Worm (Caenorhabditis elegans) whole organism, L2 larva: ENCODE data around the gene ceh-7.

Experiments used
- C34F6.9 ChIP-seq: fragments of 150-350 bp; optimal IDR thresholded peaks from 2 replicates; lab custom pipeline; 2014; ENCODE audit warnings: missing biosample characterization, missing genetic modification characterization
- F13H6.1 ChIP-seq: sonication (generic microtip); optimal IDR thresholded peaks from 2 replicates; lab custom pipeline; 2016; ENCODE audit warnings: missing genetic modification characterization, missing compliant biosample characterization
- R02D3.7 ChIP-seq: fragments of 150-350 bp; optimal IDR thresholded peaks from 2 replicates; lab custom pipeline; 2014; ENCODE audit warnings: missing biosample characterization, missing genetic modification characterization
- Y55F3AM.14 ChIP-seq: fragments of 200-800 bp; sonication (Bioruptor generic); optimal IDR thresholded peaks from 2 replicates; lab custom pipeline; 2018; ENCODE audit warnings: mild to moderate bottlenecking, missing genetic modification characterization, missing compliant biosample characterization
- ZK546.5 ChIP-seq: sonication (generic microtip); optimal IDR thresholded peaks from 2 replicates; lab custom pipeline; 2017; ENCODE audit warnings: missing biosample characterization, missing genetic modification characterization
- aly-2 ChIP-seq: fragments of 150-350 bp; optimal IDR thresholded peaks from 2 replicates; lab custom pipeline; 2014; ENCODE audit warnings: missing biosample characterization, missing genetic modification characterization
- blmp-1 ChIP-seq: sonication (generic microtip); optimal IDR thresholded peaks from 2 replicates; lab custom pipeline; 2017; ENCODE audit warnings: missing genetic modification characterization, mild to moderate bottlenecking, missing compliant biosample characterization, antibody characterized with exemption, moderate library complexity; ENCODE audit not compliant: insufficient read depth
- ceh-16 ChIP-seq: fragments of 150-350 bp; optimal IDR thresholded peaks from 2 replicates; lab custom pipeline; 2014; ENCODE audit warnings: missing biosample characterization, missing genetic modification characterization
- ceh-82 ChIP-seq: fragments of 150-350 bp; optimal IDR thresholded peaks from 2 replicates; lab custom pipeline; 2014; ENCODE audit warnings: missing biosample characterization, missing genetic modification characterization
- dmd-4 ChIP-seq: sonication (generic microtip); optimal IDR thresholded peaks from 2 replicates; lab custom pipeline; 2017; ENCODE audit warnings: missing biosample characterization, missing genetic modification characterization
- egl-27 ChIP-seq: sonication (generic microtip); optimal IDR thresholded peaks from 3 replicates; lab custom pipeline; 2017; ENCODE audit warnings: missing biosample characterization, missing genetic modification reagents, missing genetic modification characterization
- elt-1 ChIP-seq: fragments of 150-350 bp; optimal IDR thresholded peaks from 2 replicates; lab custom pipeline; 2014; ENCODE audit warnings: missing biosample characterization, missing genetic modification characterization
- elt-3 ChIP-seq: sonication (generic microtip); optimal IDR thresholded peaks from 2 replicates; lab custom pipeline; 2017; ENCODE audit warnings: missing biosample characterization, missing genetic modification characterization
- fos-1 ChIP-seq: fragments of 150-350 bp; optimal IDR thresholded peaks from 2 replicates; lab custom pipeline; 2014; ENCODE audit warnings: missing biosample characterization, missing genetic modification characterization
- gmeb-1 ChIP-seq: fragments of 150-350 bp; optimal IDR thresholded peaks from 2 replicates; lab custom pipeline; 2014; ENCODE audit warnings: missing biosample characterization, missing genetic modification characterization
- lin-11 ChIP-seq: fragments of 150-350 bp; sonication (generic microtip); optimal IDR thresholded peaks from 2 replicates; lab custom pipeline; 2014; ENCODE audit warnings: missing biosample characterization, missing genetic modification characterization, inconsistent platforms, mixed read lengths
- lin-13 ChIP-seq: fragments of 150-350 bp; optimal IDR thresholded peaks from 2 replicates; lab custom pipeline; 2014; ENCODE audit warnings: missing biosample characterization, missing genetic modification reagents, missing genetic modification characterization
- lsy-2 ChIP-seq, 2 experiments: fragments of 150-350 bp in 1 of 2; sonication (generic microtip) in 1 of 2; optimal IDR thresholded peaks; 2 replicates each; lab custom pipeline; 2014 to 2017; ENCODE audit warnings: missing biosample characterization in 2 of 2, missing genetic modification characterization in 2 of 2
- mab-5 ChIP-seq: fragments of 150-350 bp; optimal IDR thresholded peaks from 2 replicates; lab custom pipeline; 2014; ENCODE audit warnings: missing biosample characterization, missing genetic modification characterization
- mdl-1 ChIP-seq, 2 experiments: fragments of 150-350 bp in 1 of 2; sonication (generic microtip) in 1 of 2; optimal IDR thresholded peaks; 2 replicates each; lab custom pipeline; 2017; ENCODE audit warnings: missing biosample characterization in 2 of 2, missing genetic modification characterization in 2 of 2
- nhr-10 ChIP-seq: sonication (generic microtip); optimal IDR thresholded peaks from 2 replicates; lab custom pipeline; 2017; ENCODE audit warnings: missing biosample characterization, missing genetic modification characterization
- nhr-11 ChIP-seq: fragments of 150-350 bp; optimal IDR thresholded peaks from 2 replicates; lab custom pipeline; 2014; ENCODE audit warnings: missing biosample characterization, missing genetic modification characterization
- nhr-12 ChIP-seq: fragments of 150-350 bp; optimal IDR thresholded peaks from 2 replicates; lab custom pipeline; 2014; ENCODE audit warnings: missing biosample characterization, missing genetic modification characterization
- nhr-129 ChIP-seq: fragments of 150-350 bp; optimal IDR thresholded peaks from 2 replicates; lab custom pipeline; 2014; ENCODE audit warnings: missing biosample characterization, missing genetic modification characterization
- nhr-21 ChIP-seq: fragments of 150-350 bp; optimal IDR thresholded peaks from 2 replicates; lab custom pipeline; 2014; ENCODE audit warnings: missing biosample characterization, missing genetic modification characterization
- nhr-23 ChIP-seq: fragments of 150-350 bp; optimal IDR thresholded peaks from 2 replicates; lab custom pipeline; 2014; ENCODE audit warnings: missing biosample characterization, missing genetic modification reagents, missing genetic modification characterization
- nhr-237 ChIP-seq: fragments of 150-350 bp; optimal IDR thresholded peaks from 2 replicates; lab custom pipeline; 2014; ENCODE audit warnings: missing biosample characterization, missing genetic modification characterization
- nhr-25 ChIP-seq: fragments of 150-350 bp; sonication (generic microtip); optimal IDR thresholded peaks from 3 replicates; lab custom pipeline; 2014; ENCODE audit warnings: missing biosample characterization, missing genetic modification characterization
- nhr-6 ChIP-seq: fragments of 150-350 bp; optimal IDR thresholded peaks from 2 replicates; lab custom pipeline; 2014; ENCODE audit warnings: missing biosample characterization, missing genetic modification characterization
- peb-1 ChIP-seq: fragments of 150-350 bp; optimal IDR thresholded peaks from 2 replicates; lab custom pipeline; 2014; ENCODE audit warnings: missing biosample characterization, missing genetic modification characterization
- sem-4 ChIP-seq: fragments of 150-350 bp; optimal IDR thresholded peaks from 2 replicates; lab custom pipeline; 2014; ENCODE audit warnings: missing biosample characterization, missing genetic modification reagents, missing genetic modification characterization
- sma-9 ChIP-seq, 2 experiments: fragments of 150-350 bp in 1 of 2; sonication (generic microtip) in 1 of 2; optimal IDR thresholded peaks; 2 replicates each; lab custom pipeline; 2014 to 2016; ENCODE audit warnings: missing genetic modification characterization in 2 of 2, mild to moderate bottlenecking in 1 of 2, missing biosample characterization in 1 of 2, missing compliant biosample characterization in 1 of 2, missing genetic modification reagents in 1 of 2, moderate library complexity in 1 of 2
- snpc-4 ChIP-seq: fragments of 150-350 bp; optimal IDR thresholded peaks from 2 replicates; lab custom pipeline; 2014; ENCODE audit warnings: missing biosample characterization, missing genetic modification characterization
- unc-39 ChIP-seq: fragments of 150-350 bp; optimal IDR thresholded peaks from 2 replicates; lab custom pipeline; 2014; ENCODE audit warnings: missing biosample characterization, missing genetic modification characterization
- unc-55 ChIP-seq: fragments of 150-350 bp; sonication (generic microtip); optimal IDR thresholded peaks from 3 replicates; lab custom pipeline; 2014; ENCODE audit warnings: missing biosample characterization, missing genetic modification reagents, missing genetic modification characterization
- unc-62 ChIP-seq: fragments of 150-350 bp; optimal IDR thresholded peaks from 2 replicates; lab custom pipeline; 2014; ENCODE audit warnings: missing biosample characterization, missing genetic modification reagents, missing genetic modification characterization
- ztf-1 ChIP-seq: fragments of 200-800 bp; sonication (Bioruptor generic); conservative IDR thresholded peaks from 2 replicates; pipeline ENCODE4 v1.3.6; 2022; ENCODE audit warnings: missing genetic modification characterization, missing compliant biosample characterization
- ztf-4 ChIP-seq: fragments of 150-350 bp; optimal IDR thresholded peaks from 2 replicates; lab custom pipeline; 2014; ENCODE audit warnings: missing biosample characterization, missing genetic modification characterization

Gene ceh-7

DNA sequence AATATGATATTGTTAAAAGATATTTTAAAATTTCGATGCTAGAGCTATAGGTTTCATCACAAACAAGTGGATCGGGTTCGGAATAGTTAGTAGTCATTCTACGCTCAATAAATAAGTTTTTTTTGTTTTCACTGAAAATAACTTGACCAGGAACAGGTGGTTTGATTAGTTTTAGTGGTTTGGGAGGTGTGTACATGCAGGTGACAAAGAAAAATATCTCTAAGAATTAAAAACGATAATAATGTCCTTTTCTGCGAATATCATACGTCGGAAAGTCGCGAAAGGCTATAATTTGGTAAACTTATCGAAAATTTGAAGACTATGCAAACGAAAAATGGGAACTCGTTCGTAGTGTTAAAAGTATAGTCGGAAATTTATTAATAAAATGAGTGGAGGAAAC is 6.7 kb upstream of the ceh-7 start, which contains the start of gene srg-15:
TSS of gene srg-15 (minus strand) at position 101 of the 400 bp plus-strand sequence.
- TF ChIP-seq ztf-1 (GFP tag; lab: Robert Waterston, UW) (no peak), unc-62 (no peak), mab-5 (tag; lab: Kevin White, UChicago) (no peak), egl-27 (no peak), lin-13 (no peak), snpc-4 (tag; lab: Kevin White, UChicago) (no peak), elt-3 (no peak), nhr-6 (no peak), lin-11 (tag; lab: Kevin White, UChicago) (no peak), ceh-82 (tag; lab: Kevin White, UChicago) (no peak), peb-1 (tag; lab: Kevin White, UChicago) (no peak), elt-1 (tag; lab: Kevin White, UChicago) (no peak), blmp-1 (tag; lab: Kevin White, UChicago) (no peak), dmd-4 (no peak), ZK546.5 (no peak), aly-2 (tag; lab: Kevin White, UChicago) (no peak), C34F6.9 (tag; lab: Kevin White, UChicago) (no peak), mdl-1 (tag; optimal IDR thresholded peaks at IDR 0.05; lab: Kevin White, UChicago) (no peak), sma-9 (GFP tag; optimal IDR thresholded peaks at IDR 0.05; lab: Kevin White, UChicago) (no peak), sma-9 (tag; optimal IDR thresholded peaks at IDR 0.05; lab: Kevin White, UChicago) (no peak)

DNA sequence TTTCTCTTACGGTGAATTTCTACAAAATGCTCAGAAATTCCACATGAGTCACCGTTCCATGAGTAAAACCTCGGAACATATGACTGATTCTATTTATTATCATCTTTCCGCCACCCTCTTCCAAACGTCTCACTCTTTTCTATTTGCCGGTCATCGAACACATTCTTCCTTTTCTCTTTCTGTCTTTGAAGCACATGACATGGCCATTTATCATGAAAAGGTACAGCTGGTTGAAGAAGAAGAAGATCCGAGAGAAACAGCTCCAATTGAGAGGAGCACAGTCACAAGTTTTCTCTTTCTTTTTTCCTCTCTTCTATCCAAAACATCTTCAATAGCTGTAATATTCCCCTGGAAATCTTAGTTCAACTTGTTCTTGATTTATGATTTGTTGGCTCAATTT is 3.4 kb upstream of the ceh-7 start, which contains the start of gene cup-16:
TSS of gene cup-16 (plus strand) at position 132 of the 400 bp plus-strand sequence.
- peak; percentile 19 for TF ChIP-seq C34F6.9 (tag; lab: Kevin White, UChicago)
- TF ChIP-seq F13H6.1 = peak; percentile 55
- peak; percentile 6 for TF ChIP-seq sem-4 (tag; lab: Kevin White, UChicago)
- no peak for TF ChIP-seq ztf-4 (tag; lab: Kevin White, UChicago)
- no peak for TF ChIP-seq fos-1
- peak in 1 of 2 experiments; percentile 63 for TF ChIP-seq lsy-2 (tag; optimal IDR thresholded peaks at IDR 0.05; lab: Kevin White, UChicago)
- peak; percentile 13 for TF ChIP-seq unc-62
- peak; percentile 20 for TF ChIP-seq mab-5 (tag; lab: Kevin White, UChicago)
- peak; percentile 64 for TF ChIP-seq sma-9 (GFP tag; optimal IDR thresholded peaks at IDR 0.05; lab: Kevin White, UChicago)
- TF ChIP-seq sma-9 (tag; optimal IDR thresholded peaks at IDR 0.05; lab: Kevin White, UChicago) = no peak
- TF ChIP-seq nhr-129 (tag; lab: Kevin White, UChicago) = peak; percentile 38
- TF ChIP-seq egl-27 = no peak

DNA sequence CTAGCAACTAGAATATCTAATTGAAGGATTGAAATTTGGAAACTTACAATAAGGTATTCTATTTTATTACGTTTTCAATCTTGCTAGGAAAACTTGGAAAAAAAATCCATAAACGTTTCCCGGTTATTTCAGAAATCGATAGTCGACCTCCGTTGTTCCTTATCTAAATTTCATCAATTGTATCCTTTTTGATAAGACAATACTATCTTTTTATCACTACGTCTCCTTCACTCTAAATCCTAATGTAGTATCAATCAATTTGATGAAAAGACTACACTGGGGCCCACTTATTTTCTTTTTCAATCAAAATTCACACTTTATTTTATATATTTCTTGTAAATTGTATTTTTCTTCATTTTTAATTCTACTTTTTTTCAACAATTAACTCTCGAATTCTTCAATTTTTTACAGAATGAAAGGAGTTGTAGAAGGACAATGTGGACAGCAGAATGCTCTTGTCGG is 815 bp upstream of the ceh-7 start, which contains the start of gene prx-5:
TSS of gene prx-5 (plus strand) at position 412 of the 462 bp plus-strand sequence.
- no peak for TF ChIP-seq lin-13
- TF ChIP-seq nhr-23 = no peak
- peak; percentile 51 for TF ChIP-seq fos-1
- TF ChIP-seq, all 48 proteins: peak for 1

DNA sequence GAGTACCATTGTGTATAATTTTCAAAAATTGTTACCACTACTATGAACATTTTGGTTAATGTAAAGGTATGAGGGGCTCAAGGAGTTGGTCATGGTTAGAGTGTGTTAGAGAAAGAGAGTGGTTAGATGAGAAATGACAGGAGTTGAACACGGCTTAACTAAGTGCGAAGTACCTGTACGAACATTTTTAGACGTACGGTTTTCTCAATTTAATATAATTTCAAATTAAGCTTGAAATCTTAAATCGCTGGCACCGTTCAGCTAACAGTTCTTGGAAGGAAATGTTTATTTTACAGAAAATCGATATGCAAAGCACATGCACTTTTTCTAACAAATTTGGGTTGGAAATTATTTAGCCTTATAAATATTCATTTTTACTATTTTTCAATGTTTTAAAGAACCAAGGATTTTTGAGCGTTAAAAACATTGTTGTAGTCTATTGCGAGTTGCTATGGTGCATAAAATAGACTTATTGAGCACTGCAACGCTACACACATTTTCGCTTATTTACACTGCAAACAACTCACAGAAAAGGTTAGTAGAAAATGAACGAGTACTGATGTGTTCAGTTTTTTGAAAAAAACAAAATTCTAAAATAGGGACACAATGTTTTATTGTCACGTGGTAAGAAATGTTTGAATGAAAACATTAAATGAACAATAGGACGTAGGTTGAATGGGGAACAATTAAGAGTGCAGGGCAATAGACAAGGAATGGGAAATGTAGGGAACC is 1.8 kb downstream of the ceh-7 start, which contains the start of gene sphk-1:
TSS of gene sphk-1 (minus strand) at position 51 of the 732 bp plus-strand sequence.
- TF ChIP-seq elt-3 (no peak), sma-9 (GFP tag; optimal IDR thresholded peaks at IDR 0.05; lab: Kevin White, UChicago) (no peak), sma-9 (tag; optimal IDR thresholded peaks at IDR 0.05; lab: Kevin White, UChicago) (no peak), nhr-21 (tag; lab: Kevin White, UChicago) (no peak), nhr-10 (tag; lab: Kevin White, UChicago) (no peak), nhr-12 (tag; lab: Kevin White, UChicago) (no peak), ceh-16 (tag; lab: Kevin White, UChicago) (no peak), gmeb-1 (tag; lab: Kevin White, UChicago) (no peak), unc-62 (no peak), mdl-1 (tag; optimal IDR thresholded peaks at IDR 0.05; lab: Kevin White, UChicago) (no peak), nhr-6 (no peak), nhr-25 (no peak), nhr-11 (tag; lab: Kevin White, UChicago) (no peak), R02D3.7 (tag; lab: Kevin White, UChicago) (no peak), unc-55 (GFP tag; lab: Kevin White, UChicago) (no peak), Y55F3AM.14 (GFP tag; lab: Kevin White, UChicago) (no peak), unc-39 (tag; lab: Kevin White, UChicago) (no peak), nhr-237 (tag; lab: Kevin White, UChicago) (no peak)
